Fruit fly (Drosophila melanogaster): ENCODE data around the gene CG12395.

Gene CG12395

DNA sequence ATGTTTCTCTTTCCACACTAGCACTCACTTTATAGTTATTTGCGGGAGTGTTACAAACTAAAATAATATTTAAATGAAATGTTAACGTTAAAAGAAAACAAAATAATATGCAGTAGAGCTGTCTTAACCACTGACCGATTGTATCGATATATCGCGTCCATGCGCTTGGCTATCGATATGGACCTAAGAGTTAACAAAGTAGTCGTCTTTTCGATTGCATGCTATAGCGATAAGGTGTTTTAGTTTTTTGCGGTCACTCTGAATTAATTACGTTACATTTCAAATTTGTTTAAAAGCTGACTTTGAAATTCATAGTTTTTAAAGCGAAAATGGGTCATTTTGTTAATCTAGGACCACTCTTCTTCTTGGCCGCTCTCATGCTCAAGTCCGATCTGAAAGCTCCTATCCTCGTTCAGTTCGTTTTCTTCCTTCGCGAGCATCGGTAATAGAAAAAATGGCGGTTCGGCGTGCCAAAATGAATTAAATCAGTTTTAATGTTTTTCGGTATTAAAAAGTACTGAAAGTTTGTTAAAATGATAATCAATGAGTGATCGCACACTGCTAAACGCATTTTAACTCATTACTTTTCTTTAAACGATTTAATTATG, 10.8 kb upstream of the CG12395 start, which contains the start of gene Nipsnap (continued):
- TF ChIP-seq vnd (GFP tag; IDR thresholded peaks at IDR 0.05; ENCODE audit: partially characterized antibody) (peak; percentile 97), fru (optimal IDR thresholded peaks at IDR 0.05) (no peak), YL-1 (GFP tag; optimal IDR thresholded peaks at IDR 0.05) (no peak), CG15479 (GFP tag; optimal IDR thresholded peaks at IDR 0.05) (no peak), bbx (GFP tag; IDR thresholded peaks at IDR 0.05; ENCODE audit: partially characterized antibody) (peak; percentile 98), Camta (GFP tag; optimal IDR thresholded peaks at IDR 0.05) (no peak), onecut (GFP tag; IDR thresholded peaks at IDR 0.05) (no peak), slou (GFP tag; optimal IDR thresholded peaks at IDR 0.05) (no peak), p53 (GFP tag; optimal IDR thresholded peaks at IDR 0.05) (no peak), CG4854 (GFP tag; optimal IDR thresholded peaks at IDR 0.05) (no peak), CG4820 (GFP tag; optimal IDR thresholded peaks at IDR 0.05) (no peak), sug (tag; optimal IDR thresholded peaks at IDR 0.05) (peak; percentile 8), CG18619 (GFP tag; optimal IDR thresholded peaks at IDR 0.05) (no peak), so (GFP tag; IDR thresholded peaks at IDR 0.05) (no peak), Dref (GFP tag; IDR thresholded peaks at IDR 0.05) (peak; percentile 98)

DNA sequence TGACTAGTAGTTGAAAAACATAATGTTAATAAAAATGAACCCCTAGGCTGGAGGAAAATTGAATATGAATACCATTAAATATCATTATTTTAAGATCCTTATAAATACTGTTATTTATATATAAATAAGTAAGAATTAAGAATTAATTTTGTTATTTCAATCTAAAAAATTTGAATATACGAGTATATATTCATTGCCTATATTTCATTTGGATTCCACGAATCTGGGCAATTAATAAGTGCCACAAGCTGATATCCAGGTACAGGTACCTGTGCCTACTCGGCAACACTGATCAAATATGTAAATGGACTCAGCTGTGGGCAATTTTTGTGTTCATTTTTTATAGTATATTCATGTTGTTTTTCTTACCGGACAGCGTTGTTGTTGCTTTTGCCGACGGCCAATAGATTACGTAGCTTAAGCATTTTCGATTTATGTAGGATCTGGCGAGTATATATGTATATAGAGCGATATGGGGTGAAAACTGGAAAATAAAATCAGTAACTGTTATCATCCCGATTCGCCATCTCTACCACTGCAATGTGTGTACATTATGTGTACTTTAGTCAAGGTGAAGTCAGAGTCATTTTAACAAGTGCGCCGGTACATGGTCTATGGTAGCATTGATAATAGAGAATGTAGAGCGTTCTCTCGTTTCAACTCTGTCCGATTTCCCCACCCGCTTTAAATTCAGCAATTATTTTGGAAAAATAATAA, 10.1 kb upstream of the CG12395 start:
- TF ChIP-seq NfI (GFP tag; optimal IDR thresholded peaks at IDR 0.05) (no peak), CG8388 (GFP tag; optimal IDR thresholded peaks at IDR 0.05) (no peak), eve (GFP tag; optimal IDR thresholded peaks at IDR 0.05) (peak in 1 of 2 experiments; percentile 58), Sry-β (GFP tag; optimal IDR thresholded peaks at IDR 0.05) (peak; percentile 78), ERR (GFP tag; optimal IDR thresholded peaks at IDR 0.05) (peak; percentile 49), crol (GFP tag; IDR thresholded peaks at IDR 0.05) (no peak), Med (GFP tag) (peak; percentile 3), Hmr (GFP tag; optimal IDR thresholded peaks at IDR 0.05) (no peak), shn (GFP tag; optimal IDR thresholded peaks at IDR 0.05) (no peak), Dfd (GFP tag; optimal IDR thresholded peaks at IDR 0.05) (no peak), MESR4 (GFP tag; optimal IDR thresholded peaks at IDR 0.05) (peak; percentile 29), row (GFP tag; IDR thresholded peaks at IDR 0.05) (peak; percentile 55; the same call in 1 of the 3 replicates), crp (GFP tag; optimal IDR thresholded peaks at IDR 0.05) (peak in 1 of 2 experiments; percentile 27), wek (GFP tag; optimal IDR thresholded peaks at IDR 0.05) (no peak), Atf6 (GFP tag; IDR thresholded peaks at IDR 0.05) (no peak), Antp (GFP tag; optimal IDR thresholded peaks at IDR 0.05) (no peak), Pdp1 (GFP tag; optimal IDR thresholded peaks at IDR 0.05) (peak in 1 of 2 experiments; percentile 57), tll (GFP tag; optimal IDR thresholded peaks at IDR 0.05) (peak in 1 of 2 experiments; percentile 64), CG1024 (GFP tag; IDR thresholded peaks at IDR 0.05) (no peak)

DNA sequence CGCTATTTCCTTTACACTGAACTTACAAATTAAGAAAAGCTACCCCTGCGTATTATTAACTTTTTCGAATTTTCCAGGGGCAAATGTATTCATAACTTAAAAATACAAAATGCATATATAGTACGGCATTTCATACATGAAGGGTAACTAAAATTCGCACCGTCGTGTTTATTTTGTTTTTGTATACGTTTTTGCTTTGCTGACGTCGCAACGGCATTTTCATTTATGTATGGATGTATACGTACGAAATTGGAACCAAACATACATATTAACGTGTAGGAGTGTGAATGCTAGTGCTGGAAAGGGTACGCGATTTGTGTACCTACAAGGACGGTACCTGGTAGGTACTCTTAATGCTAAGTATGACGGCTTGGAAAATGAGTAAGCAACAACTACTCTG, 9.5 kb upstream of the CG12395 start:
- peak; percentile 23 for TF ChIP-seq Med (GFP tag)
- TF ChIP-seq D19A (tag; optimal IDR thresholded peaks at IDR 0.05), result peak; percentile 42
- peak; percentile 37 for TF ChIP-seq sens (GFP tag)
- TF ChIP-seq eve (GFP tag; optimal IDR thresholded peaks at IDR 0.05), result peak in 1 of 2 experiments; percentile 19
- TF ChIP-seq CG11247 (GFP tag; IDR thresholded peaks at IDR 0.05), result no peak
- peak; percentile 16 for TF ChIP-seq cg (GFP tag; optimal IDR thresholded peaks at IDR 0.05)
- TF ChIP-seq CG12155 (GFP tag; optimal IDR thresholded peaks at IDR 0.05), result no peak
- no peak for TF ChIP-seq HLH4C (GFP tag; IDR thresholded peaks at IDR 0.05; ENCODE audit: partially characterized antibody)
- no peak for TF ChIP-seq Dip2 (GFP tag; IDR thresholded peaks at IDR 0.05)
- peak; percentile 9 for TF ChIP-seq gem (tag; optimal IDR thresholded peaks at IDR 0.05)
- TF ChIP-seq Hr51 (GFP tag; optimal IDR thresholded peaks at IDR 0.05), result no peak
- no peak for TF ChIP-seq kni (GFP tag; optimal IDR thresholded peaks at IDR 0.05)
- TF ChIP-seq Fer2 (tag; optimal IDR thresholded peaks at IDR 0.05), result no peak
- no peak for TF ChIP-seq Mad (GFP tag; optimal IDR thresholded peaks at IDR 0.05)
- peak; percentile 22 for TF ChIP-seq PHDP (tag; optimal IDR thresholded peaks at IDR 0.05)
- peak; percentile 12 for TF ChIP-seq CG2120 (GFP tag; optimal IDR thresholded peaks at IDR 0.05)
